Fruit fly (Drosophila melanogaster) whole organism, pupa: ENCODE data around the gene Rbp6.

ENCODE experiments used
- CG10348 ChIP-seq: fragments of 200-800 bp; sonication (Bioruptor generic); IDR thresholded peaks from 2 replicates; pipeline ENCODE4 v1.3.6; 2022; ENCODE audit warnings: missing biosample characterization, missing genetic modification characterization
- CG12605 ChIP-seq: fragments of 200-800 bp; sonication (Bioruptor generic); IDR thresholded peaks from 2 replicates; pipeline ENCODE4 v1.3.6; 2022; ENCODE audit warnings: missing biosample characterization, missing genetic modification characterization
- CG13204 ChIP-seq: fragments of 200-800 bp; sonication (Bioruptor generic); optimal IDR thresholded peaks from 2 replicates; lab custom pipeline; 2018; ENCODE audit warnings: missing biosample characterization, mild to moderate bottlenecking, missing genetic modification characterization, moderate library complexity
- CG14655 ChIP-seq: fragments of 200-800 bp; sonication (Bioruptor generic); optimal IDR thresholded peaks from 3 replicates; lab custom pipeline; 2017; ENCODE audit warnings: mild to moderate bottlenecking, missing biosample characterization, missing genetic modification reagents, missing genetic modification characterization
- CG15710 ChIP-seq: fragments of 200-800 bp; sonication (Bioruptor generic); optimal IDR thresholded peaks from 2 replicates; lab custom pipeline; 2018; ENCODE audit warnings: missing biosample characterization, mild to moderate bottlenecking, missing genetic modification characterization, moderate library complexity
- CG17806 ChIP-seq: fragments of 200-800 bp; sonication (Bioruptor generic); optimal IDR thresholded peaks from 2 replicates; lab custom pipeline; 2018; ENCODE audit warnings: missing biosample characterization, mild to moderate bottlenecking, missing genetic modification characterization, moderate library complexity
- CG32121 ChIP-seq: fragments of 200-800 bp; sonication (Bioruptor generic); IDR thresholded peaks from 2 replicates; pipeline ENCODE4 v1.3.6; 2022; ENCODE audit warnings: missing biosample characterization, missing genetic modification characterization
- CG34367 ChIP-seq: fragments of 200-800 bp; sonication (Bioruptor generic); optimal IDR thresholded peaks from 2 replicates; lab custom pipeline; 2018; ENCODE audit warnings: missing biosample characterization, mild to moderate bottlenecking, missing genetic modification characterization
- CG4496 ChIP-seq: fragments of 200-800 bp; sonication (Bioruptor generic); IDR thresholded peaks from 3 replicates; pipeline ENCODE4 v1.3.6; 2022; ENCODE audit warnings: missing biosample characterization, missing genetic modification characterization
- CG8159 ChIP-seq: fragments of 200-800 bp; sonication (Bioruptor generic); optimal IDR thresholded peaks from 3 replicates; lab custom pipeline; 2018; ENCODE audit warnings: missing biosample characterization, mild to moderate bottlenecking, missing genetic modification characterization, moderate library complexity
- CG8301 ChIP-seq: fragments of 200-800 bp; sonication (Bioruptor generic); optimal IDR thresholded peaks from 2 replicates; lab custom pipeline; 2018; ENCODE audit warnings: missing biosample characterization, mild to moderate bottlenecking, missing genetic modification characterization
- CG9948 ChIP-seq: fragments of 200-800 bp; sonication (Bioruptor generic); optimal IDR thresholded peaks from 2 replicates; lab custom pipeline; 2018; ENCODE audit warnings: missing biosample characterization, mild to moderate bottlenecking, missing genetic modification characterization, moderate library complexity
- D1 ChIP-seq: fragments of 200-800 bp; sonication (Bioruptor generic); optimal IDR thresholded peaks from 2 replicates; lab custom pipeline; 2018; ENCODE audit warnings: missing biosample characterization, mild to moderate bottlenecking, missing genetic modification characterization, moderate library complexity
- EcR ChIP-seq: fragments of 200-800 bp; sonication (Bioruptor generic); optimal IDR thresholded peaks from 3 replicates; lab custom pipeline; 2019; ENCODE audit warnings: missing biosample characterization, missing genetic modification characterization, mild to moderate bottlenecking, moderate library complexity, missing genetic modification reagents
- Ets98B ChIP-seq: fragments of 200-800 bp; sonication (Bioruptor generic); IDR thresholded peaks from 2 replicates; pipeline ENCODE4 v1.3.6; 2022; ENCODE audit warnings: missing biosample characterization, missing genetic modification characterization
- Pif1A ChIP-seq: fragments of 200-800 bp; sonication (Bioruptor generic); optimal IDR thresholded peaks from 3 replicates; lab custom pipeline; 2016; ENCODE audit warnings: missing biosample characterization, missing genetic modification characterization
- Pif1B ChIP-seq: fragments of 200-800 bp; sonication (Bioruptor generic); optimal IDR thresholded peaks from 3 replicates; lab custom pipeline; 2016; ENCODE audit warnings: missing biosample characterization, missing genetic modification characterization
- Snoo ChIP-seq: fragments of 200-800 bp; sonication (Bioruptor generic); optimal IDR thresholded peaks from 3 replicates; lab custom pipeline; 2017; ENCODE audit warnings: missing biosample characterization, mild to moderate bottlenecking, missing genetic modification characterization, inconsistent platforms
- fd96Ca ChIP-seq: fragments of 200-800 bp; sonication (Bioruptor generic); IDR thresholded peaks from 3 replicates; pipeline ENCODE4 v1.3.6; 2022; ENCODE audit warnings: missing biosample characterization, missing genetic modification characterization
- gl ChIP-seq: fragments of 200-800 bp; sonication (Bioruptor generic); optimal IDR thresholded peaks from 2 replicates; lab custom pipeline; 2018; ENCODE audit warnings: missing biosample characterization, mild to moderate bottlenecking, missing genetic modification characterization
- rn ChIP-seq: fragments of 200-800 bp; sonication (Bioruptor generic); IDR thresholded peaks from 2 replicates; pipeline ENCODE4 v1.3.6; 2022; ENCODE audit warnings: missing biosample characterization, missing genetic modification characterization

Gene Rbp6

dm6 chr3L:17238129-17238732 lies at the start of gene Rbp6:
Gene Rbp6, minus strand, starts transcription at chr3L:17238212.
- TF ChIP-seq CG17806 (tag; lab: Kevin White, UChicago), result peak; percentile 37
- TF ChIP-seq CG15710 (tag; lab: Kevin White, UChicago), result no peak
- TF ChIP-seq CG10348 (GFP tag; lab: Robert Waterston, UW), result peak; percentile 15; the same call in 1 of the 2 replicates
- TF ChIP-seq Snoo (tag; lab: Kevin White, UChicago), result peak; percentile 35
- peak; percentile 59 for TF ChIP-seq CG14655 (GFP tag; lab: Kevin White, UChicago)
- peak; percentile 49 for TF ChIP-seq CG8301 (tag; lab: Kevin White, UChicago)
- peak; percentile 41 for TF ChIP-seq Pif1A
- peak; percentile 34; the same call in 1 of the 3 replicates for TF ChIP-seq fd96Ca (GFP tag; lab: Robert Waterston, UW)
- no peak for TF ChIP-seq CG12605 (GFP tag; lab: Robert Waterston, UW)
- peak; percentile 64 for TF ChIP-seq Ets98B (GFP tag; lab: Robert Waterston, UW)
- no peak for TF ChIP-seq rn (GFP tag; lab: Robert Waterston, UW)
- no peak for TF ChIP-seq gl (tag; lab: Kevin White, UChicago)
- TF ChIP-seq CG13204 (GFP tag; lab: Kevin White, UChicago), result peak; percentile 63
- peak; percentile 41; the same call in 1 of the 2 replicates for TF ChIP-seq CG32121 (GFP tag; lab: Robert Waterston, UW)
- TF ChIP-seq CG9948 (tag; lab: Kevin White, UChicago), result peak; percentile 33
- TF ChIP-seq Pif1B, result peak; percentile 34
- no peak for TF ChIP-seq D1 (tag; lab: Kevin White, UChicago)
- no peak for TF ChIP-seq CG34367 (tag; lab: Kevin White, UChicago)
- TF ChIP-seq CG4496, result peak; percentile 75

dm6 chr3L:17269463-17269862 lies 31.5 kb upstream of the Rbp6 start:
- TF ChIP-seq gl (tag; lab: Kevin White, UChicago) (no peak), Pif1B (no peak), CG12605 (GFP tag; lab: Robert Waterston, UW) (no peak), rn (GFP tag; lab: Robert Waterston, UW) (no peak), D1 (tag; lab: Kevin White, UChicago) (no peak)

dm6 chr3L:17264116-17264515 lies 26.1 kb upstream of the Rbp6 start, which contains the start of gene CG13723:
Gene CG13723, plus strand, starts transcription at chr3L:17264416.
- TF ChIP-seq Snoo (tag; lab: Kevin White, UChicago) (no peak), CG15710 (tag; lab: Kevin White, UChicago) (no peak), CG12605 (GFP tag; lab: Robert Waterston, UW) (no peak)

- TF ChIP-seq CG15710 (tag; lab: Kevin White, UChicago) (peak; percentile 43), Pif1A (peak; percentile 0), CG8159 (tag; lab: Kevin White, UChicago) (peak; percentile 55), CG32121 (GFP tag; lab: Robert Waterston, UW) (no peak), CG8301 (tag; lab: Kevin White, UChicago) (peak; percentile 1), CG9948 (tag; lab: Kevin White, UChicago) (peak; percentile 26), CG14655 (GFP tag; lab: Kevin White, UChicago) (peak; percentile 11), CG17806 (tag; lab: Kevin White, UChicago) (no peak), Pif1B (no peak), gl (tag; lab: Kevin White, UChicago) (no peak), fd96Ca (GFP tag; lab: Robert Waterston, UW) (no peak), EcR (no peak)
Observed at dm6 chr3L:17257199-17257598, 19.2 kb upstream of the Rbp6 start.

dm6 chr3L:17253887-17254581 lies 16.0 kb upstream of the Rbp6 start, which contains the start of gene CG6497:
Gene CG6497, minus strand, starts transcription at chr3L:17253937.
- TF ChIP-seq CG8159 (tag; lab: Kevin White, UChicago) (no peak), CG14655 (GFP tag; lab: Kevin White, UChicago) (no peak), CG12605 (GFP tag; lab: Robert Waterston, UW) (no peak)

dm6 chr3L:17245594-17245993 lies 7.6 kb upstream of the Rbp6 start:
- no peak for TF ChIP-seq CG8301 (tag; lab: Kevin White, UChicago)
- no peak for TF ChIP-seq Ets98B (GFP tag; lab: Robert Waterston, UW)
- no peak for TF ChIP-seq CG12605 (GFP tag; lab: Robert Waterston, UW)
- TF ChIP-seq gl (tag; lab: Kevin White, UChicago), result no peak
- no peak for TF ChIP-seq CG15710 (tag; lab: Kevin White, UChicago)

dm6 chr3L:17243136-17243535 lies 5.1 kb upstream of the Rbp6 start, which contains the start of gene CG7707:
Gene CG7707, plus strand, starts transcription at chr3L:17243436.
- TF ChIP-seq fd96Ca (GFP tag; lab: Robert Waterston, UW) (no peak), Pif1A (no peak), CG10348 (GFP tag; lab: Robert Waterston, UW) (no peak), CG14655 (GFP tag; lab: Kevin White, UChicago) (no peak), rn (GFP tag; lab: Robert Waterston, UW) (no peak), CG13204 (GFP tag; lab: Kevin White, UChicago) (no peak), CG17806 (tag; lab: Kevin White, UChicago) (no peak), CG12605 (GFP tag; lab: Robert Waterston, UW) (no peak), CG8301 (tag; lab: Kevin White, UChicago) (no peak), CG32121 (GFP tag; lab: Robert Waterston, UW) (no peak), Pif1B (no peak), CG34367 (tag; lab: Kevin White, UChicago) (no peak)
